Worm (Caenorhabditis elegans): ENCODE data around the gene grd-14.

- no peak for TF ChIP-seq pha-4 (GFP tag; IDR thresholded peaks at IDR 0.05)
- no peak for TF ChIP-seq pha-4 (tag; optimal IDR thresholded peaks at IDR 0.05)
- no peak for TF ChIP-seq dmd-9 (GFP tag; IDR thresholded peaks at IDR 0.05)
- TF ChIP-seq php-3 (GFP tag; IDR thresholded peaks at IDR 0.05), result no peak
- TF ChIP-seq hlh-30 (tag; optimal IDR thresholded peaks at IDR 0.05; ENCODE audit: insufficient read depth), result peak; percentile 7
Observed at ce11 chrX:8476308-8476707, 23.5 kb upstream of the grd-14 start.
